Fruit fly (Drosophila melanogaster) whole organism, embryonic: ENCODE results near the gene Nf-YA.

Experiments used
- Adf1 ChIP-seq: fragments of 200-800 bp; sonication (Bioruptor generic); IDR thresholded peaks from 2 replicates; pipeline ENCODE4 v1.3.6; 2022; ENCODE audit warnings: missing biosample characterization, missing genetic modification characterization
- Bgb ChIP-seq: fragments of 200-800 bp; sonication (Bioruptor generic); IDR thresholded peaks from 2 replicates; pipeline ENCODE4 v1.3.6; 2022; ENCODE audit warnings: missing biosample characterization, missing genetic modification characterization; ENCODE audit not compliant: partially characterized antibody
- Blimp-1 ChIP-seq: fragments of 200-800 bp; sonication (Bioruptor generic); optimal IDR thresholded peaks from 3 replicates; lab custom pipeline; 2018; ENCODE audit warnings: missing biosample characterization, missing genetic modification characterization, mild to moderate bottlenecking, moderate library complexity, missing genetic modification reagents
- BtbVII ChIP-seq: fragments of 200-800 bp; sonication (Bioruptor generic); optimal IDR thresholded peaks from 3 replicates; lab custom pipeline; 2017; ENCODE audit warnings: missing biosample characterization, mild to moderate bottlenecking, missing genetic modification characterization
- C15 ChIP-seq: fragments of 200-800 bp; sonication (Bioruptor generic); IDR thresholded peaks from 3 replicates; pipeline ENCODE4 v1.3.6; 2022; ENCODE audit warnings: missing biosample characterization, missing genetic modification characterization
- CG11560 ChIP-seq: fragments of 200-800 bp; sonication (Bioruptor generic); IDR thresholded peaks from 3 replicates; pipeline ENCODE4 v1.3.6; 2022; ENCODE audit warnings: missing biosample characterization, missing genetic modification characterization
- CG11723 ChIP-seq: fragments of 200-800 bp; sonication (Bioruptor generic); optimal IDR thresholded peaks from 2 replicates; lab custom pipeline; 2017; ENCODE audit warnings: missing biosample characterization, mild to moderate bottlenecking, missing genetic modification characterization
- CG12299 ChIP-seq: fragments of 200-800 bp; sonication (Bioruptor generic); optimal IDR thresholded peaks from 2 replicates; lab custom pipeline; 2018; ENCODE audit warnings: missing biosample characterization, mild to moderate bottlenecking, missing genetic modification characterization
- CG12942 ChIP-seq: fragments of 200-800 bp; sonication (Bioruptor generic); optimal IDR thresholded peaks from 3 replicates; lab custom pipeline; 2016; ENCODE audit warnings: missing biosample characterization, missing genetic modification characterization
- CG17359 ChIP-seq: fragments of 200-800 bp; sonication (Bioruptor generic); optimal IDR thresholded peaks from 3 replicates; lab custom pipeline; 2018; ENCODE audit warnings: missing biosample characterization, mild to moderate bottlenecking, missing genetic modification characterization, moderate library complexity
- CG18011 ChIP-seq: fragments of 200-800 bp; sonication (Bioruptor generic); optimal IDR thresholded peaks from 2 replicates; lab custom pipeline; 2017; ENCODE audit warnings: missing biosample characterization, missing genetic modification characterization, mild to moderate bottlenecking, moderate library complexity, missing genotype
- CG18619 ChIP-seq: fragments of 200-800 bp; sonication (Bioruptor generic); optimal IDR thresholded peaks from 3 replicates; lab custom pipeline; 2017; ENCODE audit warnings: missing biosample characterization, mild to moderate bottlenecking, missing genetic modification characterization
- CG18764 ChIP-seq: fragments of 200-800 bp; sonication (Bioruptor generic); optimal IDR thresholded peaks from 3 replicates; lab custom pipeline; 2016; ENCODE audit warnings: missing biosample characterization, missing genetic modification characterization
- CG7786 ChIP-seq: fragments of 200-800 bp; sonication (Bioruptor generic); optimal IDR thresholded peaks from 2 replicates; lab custom pipeline; 2016; ENCODE audit warnings: missing biosample characterization, missing genetic modification characterization
- CG7839 ChIP-seq: fragments of 200-800 bp; sonication (Bioruptor generic); optimal IDR thresholded peaks from 3 replicates; lab custom pipeline; 2018; ENCODE audit warnings: missing biosample characterization, mild to moderate bottlenecking, missing genetic modification characterization, moderate library complexity
- CG8290 ChIP-seq, 3 experiments: fragments of 200-800 bp; sonication (Bioruptor generic); optimal IDR thresholded peaks; 2 replicates each; lab custom pipeline; 2016 to 2019; ENCODE audit warnings: missing biosample characterization in 3 of 3, missing genetic modification characterization in 3 of 3, mild to moderate bottlenecking in 2 of 3, moderate library complexity in 1 of 3
- CoRest ChIP-seq: fragments of 200-800 bp; sonication (Bioruptor generic); optimal IDR thresholded peaks from 3 replicates; lab custom pipeline; 2018; ENCODE audit warnings: missing biosample characterization, mild to moderate bottlenecking, missing genetic modification characterization, moderate library complexity
- D ChIP-seq, 2 experiments: fragments of 200-800 bp in 1 of 2; fragments of >200 bp in 1 of 2; sonication (Bioruptor generic) in 1 of 2; optimal IDR thresholded peaks; 2 replicates in 1 of 2; 3 replicates in 1 of 2; lab custom pipeline; 2017; ENCODE audit warnings: mild to moderate bottlenecking in 1 of 2, missing biosample characterization in 1 of 2, missing genetic modification characterization in 1 of 2, missing genetic modification reagents in 1 of 2
- Dad ChIP-seq: fragments of 200-800 bp; sonication (Bioruptor generic); optimal IDR thresholded peaks from 3 replicates; lab custom pipeline; 2016; ENCODE audit warnings: missing biosample characterization, missing genetic modification characterization
- Gug ChIP-seq: fragments of 200-800 bp; sonication (Bioruptor generic); IDR thresholded peaks from 4 replicates; pipeline ENCODE4 v1.3.6; 2022; ENCODE audit warnings: missing biosample characterization, missing genetic modification characterization
- Hr78 ChIP-seq, 2 experiments: fragments of 200-800 bp in 1 of 2; fragments of >200 bp in 1 of 2; sonication (Bioruptor generic) in 1 of 2; optimal IDR thresholded peaks; 2 replicates each; lab custom pipeline; 2017 to 2019; ENCODE audit warnings: missing biosample characterization in 2 of 2, missing genetic modification characterization in 2 of 2, mild to moderate bottlenecking in 1 of 2, moderate library complexity in 1 of 2
- Jarid2 ChIP-seq: fragments of 200-800 bp; sonication (Bioruptor generic); optimal IDR thresholded peaks from 3 replicates; lab custom pipeline; 2017; ENCODE audit warnings: mild to moderate bottlenecking, missing biosample characterization, missing genetic modification reagents, missing genetic modification characterization
- Lpt ChIP-seq: fragments of >200 bp; optimal IDR thresholded peaks from 2 replicates; lab custom pipeline; 2018; ENCODE audit warnings: missing biosample characterization, missing genetic modification characterization
- MESR4 ChIP-seq: fragments of 200-800 bp; sonication (Bioruptor generic); optimal IDR thresholded peaks from 2 replicates; lab custom pipeline; 2018; ENCODE audit warnings: missing biosample characterization, mild to moderate bottlenecking, missing genetic modification characterization, moderate library complexity
- Nf-YA ChIP-seq: fragments of 200-800 bp; sonication (Bioruptor generic); IDR thresholded peaks from 2 replicates; pipeline ENCODE4 v1.3.6; 2022; ENCODE audit warnings: missing biosample characterization, missing genetic modification characterization
- Pdp1 ChIP-seq, 2 experiments: fragments of 200-800 bp; sonication (Bioruptor generic); optimal IDR thresholded peaks; 3 replicates each; lab custom pipeline; 2016; ENCODE audit warnings: missing biosample characterization in 2 of 2, missing genetic modification characterization in 2 of 2, mild to moderate bottlenecking in 1 of 2, moderate library complexity in 1 of 2
- Xrp1 ChIP-seq: fragments of 200-800 bp; sonication (Bioruptor generic); IDR thresholded peaks from 2 replicates; pipeline ENCODE4 v1.3.6; 2022; ENCODE audit warnings: missing biosample characterization, missing genetic modification characterization
- bab2 ChIP-seq: fragments of 200-800 bp; sonication (Bioruptor generic); optimal IDR thresholded peaks from 2 replicates; lab custom pipeline; 2016; ENCODE audit warnings: missing biosample characterization, missing genetic modification characterization
- bigmax ChIP-seq: fragments of 200-800 bp; sonication (Bioruptor generic); optimal IDR thresholded peaks from 2 replicates; lab custom pipeline; 2018; ENCODE audit warnings: missing biosample characterization, mild to moderate bottlenecking, missing genetic modification characterization
- bowl ChIP-seq: fragments of 200-800 bp; sonication (Bioruptor generic); IDR thresholded peaks from 2 replicates; pipeline ENCODE4 v1.3.6; 2022; ENCODE audit warnings: missing biosample characterization, missing genetic modification characterization
- cg ChIP-seq: fragments of 200-800 bp; sonication (Bioruptor generic); optimal IDR thresholded peaks from 3 replicates; lab custom pipeline; 2019; ENCODE audit warnings: missing biosample characterization, mild to moderate bottlenecking, missing genetic modification characterization, moderate library complexity
- crc ChIP-seq: fragments of 200-800 bp; sonication (Bioruptor generic); optimal IDR thresholded peaks from 2 replicates; lab custom pipeline; 2016; ENCODE audit warnings: missing biosample characterization, missing genetic modification characterization
- dysf ChIP-seq: fragments of 200-800 bp; sonication (Bioruptor generic); IDR thresholded peaks from 3 replicates; pipeline ENCODE4 v1.3.6; 2022; ENCODE audit warnings: missing biosample characterization, missing genetic modification characterization
- gcm2 ChIP-seq: fragments of 200-800 bp; sonication (Bioruptor generic); optimal IDR thresholded peaks from 2 replicates; lab custom pipeline; 2016; ENCODE audit warnings: missing biosample characterization, missing genetic modification characterization
- gem ChIP-seq: fragments of 200-800 bp; sonication (Bioruptor generic); optimal IDR thresholded peaks from 2 replicates; lab custom pipeline; 2019; ENCODE audit warnings: missing biosample characterization, mild to moderate bottlenecking, missing genetic modification characterization, moderate library complexity
- gsb-n ChIP-seq: fragments of 200-800 bp; sonication (Bioruptor generic); optimal IDR thresholded peaks from 3 replicates; lab custom pipeline; 2018; ENCODE audit warnings: missing biosample characterization, mild to moderate bottlenecking, missing genetic modification characterization
- oc ChIP-seq: fragments of 200-800 bp; sonication (Bioruptor generic); optimal IDR thresholded peaks from 2 replicates; lab custom pipeline; 2018; ENCODE audit warnings: missing biosample characterization, mild to moderate bottlenecking, missing genetic modification characterization, moderate library complexity
- onecut ChIP-seq: fragments of 200-800 bp; sonication (Bioruptor generic); IDR thresholded peaks from 2 replicates; pipeline ENCODE4 v1.3.6; 2022; ENCODE audit warnings: missing biosample characterization, missing genetic modification characterization
- pfk ChIP-seq: fragments of 200-800 bp; sonication (Bioruptor generic); optimal IDR thresholded peaks from 2 replicates; lab custom pipeline; 2018; ENCODE audit warnings: missing biosample characterization, mild to moderate bottlenecking, missing genetic modification characterization, moderate library complexity
- pita ChIP-seq: fragments of 200-800 bp; sonication (Bioruptor generic); optimal IDR thresholded peaks from 2 replicates; lab custom pipeline; 2017; ENCODE audit warnings: missing biosample characterization, mild to moderate bottlenecking, missing genetic modification characterization
- salm ChIP-seq: fragments of 200-800 bp; sonication (Bioruptor generic); optimal IDR thresholded peaks from 2 replicates; lab custom pipeline; 2018; ENCODE audit warnings: missing biosample characterization, mild to moderate bottlenecking, missing genetic modification characterization
- tio ChIP-seq: fragments of 200-800 bp; sonication (Bioruptor generic); optimal IDR thresholded peaks from 2 replicates; lab custom pipeline; 2017; ENCODE audit warnings: missing biosample characterization, missing genetic modification characterization, inconsistent platforms
- tna ChIP-seq: fragments of 200-800 bp; sonication (Bioruptor generic); IDR thresholded peaks from 2 replicates; pipeline ENCODE4 v1.3.6; 2022; ENCODE audit warnings: missing biosample characterization, missing genetic modification characterization; ENCODE audit not compliant: partially characterized antibody
- tx ChIP-seq: fragments of 200-800 bp; sonication (Bioruptor generic); optimal IDR thresholded peaks from 2 replicates; lab custom pipeline; 2016; ENCODE audit warnings: missing biosample characterization, missing genetic modification characterization
- usp ChIP-seq: fragments of >200 bp; optimal IDR thresholded peaks from 2 replicates; lab custom pipeline; 2017; ENCODE audit warnings: missing biosample characterization, missing genetic modification characterization
- vnd ChIP-seq: fragments of 200-800 bp; sonication (Bioruptor generic); IDR thresholded peaks from 3 replicates; pipeline ENCODE4 v1.3.6; 2022; ENCODE audit warnings: missing biosample characterization, missing genetic modification characterization; ENCODE audit not compliant: partially characterized antibody
- zen2 ChIP-seq: fragments of 200-800 bp; sonication (Bioruptor generic); IDR thresholded peaks from 3 replicates; pipeline ENCODE4 v1.3.6; 2022; ENCODE audit warnings: missing biosample characterization, missing genetic modification characterization; ENCODE audit not compliant: partially characterized antibody
- zfh1 ChIP-seq: fragments of 200-800 bp; sonication (Bioruptor generic); IDR thresholded peaks from 3 replicates; pipeline ENCODE4 v1.3.6; 2022; ENCODE audit warnings: missing biosample characterization, missing genetic modification characterization

The Nf-YA gene

dm6 chr3L:9451522-9452118 lies 9.6 kb upstream of the Nf-YA start, which contains the start of the genes CG3448 and ghi (continued):
- TF ChIP-seq CG17359 (peak; percentile 73), CG12299 (tag; lab: Kevin White, UChicago) (peak; percentile 8), crc (GFP tag; lab: Kevin White, UChicago) (no peak), pita (GFP tag; lab: Kevin White, UChicago) (no peak), Jarid2 (GFP tag; lab: Kevin White, UChicago) (no peak), tx (no peak), Hr78 (GFP tag; optimal IDR thresholded peaks at IDR 0.05; lab: Kevin White, UChicago) (no peak), Pdp1 (GFP tag; optimal IDR thresholded peaks at IDR 0.05; lab: Kevin White, UChicago) (peak; percentile 51 to 67), cg (no peak), onecut (peak; percentile 54), Xrp1 (GFP tag; lab: Robert Waterston, UW) (peak; percentile 76), C15 (no peak), CG11723 (GFP tag; lab: Kevin White, UChicago) (no peak), zen2 (GFP tag; lab: Robert Waterston, UW) (no peak; the same call in 2 of the 3 replicates), BtbVII (GFP tag; lab: Kevin White, UChicago) (peak; percentile 24), CoRest (tag; lab: Kevin White, UChicago) (peak; percentile 54), CG12942 (GFP tag; lab: Kevin White, UChicago) (no peak), MESR4 (GFP tag; lab: Kevin White, UChicago) (peak; percentile 75), CG8290 (GFP tag; optimal IDR thresholded peaks at IDR 0.05; lab: Kevin White, UChicago) (peak; percentile 3), CG8290 (tag; optimal IDR thresholded peaks at IDR 0.05; lab: Kevin White, UChicago) (peak in 1 of 2 experiments; percentile 65), bowl (GFP tag; lab: Robert Waterston, UW) (no peak), CG7786 (GFP tag; lab: Kevin White, UChicago) (no peak), bab2 (GFP tag; lab: Kevin White, UChicago) (peak; percentile 8), CG18764 (GFP tag; lab: Kevin White, UChicago) (peak; percentile 61), Gug (GFP tag; lab: Robert Waterston, UW) (peak; percentile 31; the same call in 1 of the 4 replicates), gem (tag; lab: Kevin White, UChicago) (peak; percentile 71), oc (no peak), tio (GFP tag; lab: Kevin White, UChicago) (no peak), Bgb (GFP tag; lab: Robert Waterston, UW) (peak; percentile 75), CG18011 (GFP tag; lab: Kevin White, UChicago) (peak; percentile 46), gcm2 (GFP tag; lab: Kevin White, UChicago) (no peak), Nf-YA (no peak), Blimp-1 (peak; percentile 65), bigmax (GFP tag; lab: Kevin White, UChicago) (no peak), dysf (GFP tag; lab: Robert Waterston, UW) (peak; percentile 65; the same call in 2 of the 3 replicates), gsb-n (peak; percentile 24), Adf1 (no peak), Dad (GFP tag; lab: Kevin White, UChicago) (no peak), salm (peak; percentile 9), tna (GFP tag; lab: Robert Waterston, UW) (peak; percentile 45; the same call in 1 of the 2 replicates), pfk (GFP tag; lab: Kevin White, UChicago) (no peak), usp (no peak), vnd (peak; percentile 54), CG7839 (tag; lab: Kevin White, UChicago) (peak; percentile 69), CG11560 (no peak), zfh1 (peak; percentile 67), Lpt (GFP tag; lab: Kevin White, UChicago) (no peak), D (optimal IDR thresholded peaks at IDR 0.05; lab: Kevin White, UChicago) (no peak), D (GFP tag; optimal IDR thresholded peaks at IDR 0.05; lab: Kevin White, UChicago) (peak; percentile 37), CG18619 (GFP tag; lab: Kevin White, UChicago) (peak; percentile 1)
